Fruit fly (Drosophila melanogaster): ENCODE measurements around the gene CG9806.
A peak's percentile ranks its signal among the peaks of the same experiment; 100 is the strongest.

The CG9806 gene

DNA sequence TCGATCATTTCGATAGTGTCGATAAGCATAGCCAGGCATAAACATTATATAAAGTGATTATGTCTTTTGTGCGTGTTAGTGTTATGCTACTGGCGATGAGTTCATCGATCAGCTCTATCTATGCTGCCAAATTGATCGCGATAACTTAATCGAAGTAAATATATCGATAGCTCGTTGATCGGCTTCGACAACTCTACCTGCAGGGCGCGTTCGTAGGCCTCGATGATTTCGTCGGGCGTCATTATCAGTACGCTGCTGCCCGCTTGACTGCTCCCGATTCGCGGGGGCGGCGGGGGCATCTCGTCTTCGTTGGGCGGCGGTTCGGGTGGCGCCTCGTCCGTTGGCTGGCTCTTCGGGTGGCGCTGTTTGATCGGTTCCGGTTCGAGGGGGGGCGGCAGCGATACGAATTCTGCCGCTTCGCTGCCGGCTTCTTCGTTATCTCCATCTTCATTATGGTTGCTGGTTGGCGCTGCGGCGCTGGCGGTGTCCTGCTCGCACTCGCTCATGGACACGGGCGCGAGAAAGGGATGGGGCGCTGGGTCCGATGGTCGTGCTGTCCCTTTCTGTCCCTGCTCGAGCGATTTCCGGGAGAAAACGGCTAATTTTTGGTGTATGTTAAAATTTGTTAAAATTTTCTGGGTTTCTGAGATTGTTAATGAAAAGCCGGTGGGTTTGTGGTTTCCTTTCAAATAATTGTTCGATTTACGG lies 24.7 kb downstream of the CG9806 start, which contains the start of gene CG1628 (continued):
- TF ChIP-seq HLH3B (GFP tag; IDR thresholded peaks at IDR 0.05) (0 out of 2 replicates have a peak, but pooled peaks have one; percentile 42), CG12104 (GFP tag; optimal IDR thresholded peaks at IDR 0.05) (no peak), corto (GFP tag; optimal IDR thresholded peaks at IDR 0.05) (no peak), lola (GFP tag; optimal IDR thresholded peaks at IDR 0.05) (peak in 1 of 3 experiments; percentile 13), CG14860 (GFP tag; IDR thresholded peaks at IDR 0.05; ENCODE audit: partially characterized antibody) (0 out of 3 replicates have a peak, but pooled peaks have one; percentile 15), CG11456 (GFP tag; IDR thresholded peaks at IDR 0.05) (0 out of 3 replicates have a peak, but pooled peaks have one; percentile 47), CG4404 (GFP tag; IDR thresholded peaks at IDR 0.05) (no peak), gce (GFP tag; IDR thresholded peaks at IDR 0.05) (0 out of 3 replicates have a peak, but pooled peaks have one; percentile 43), CG12236 (GFP tag; optimal IDR thresholded peaks at IDR 0.05) (no peak), Ssrp (tag; optimal IDR thresholded peaks at IDR 0.05) (peak; percentile 1), D19B (GFP tag; optimal IDR thresholded peaks at IDR 0.05) (no peak), onecut (GFP tag; IDR thresholded peaks at IDR 0.05) (peak; percentile 33), phol (tag; optimal IDR thresholded peaks at IDR 0.05) (peak; percentile 56), E2f1 (GFP tag; IDR thresholded peaks at IDR 0.05) (peak; percentile 33; the same call in 1 of the 2 replicates), gt (GFP tag; IDR thresholded peaks at IDR 0.05) (no peak), seq (GFP tag; IDR thresholded peaks at IDR 0.05) (0 out of 2 replicates have a peak, but pooled peaks have one; percentile 20), Atf6 (GFP tag; IDR thresholded peaks at IDR 0.05) (0 out of 2 replicates have a peak, but pooled peaks have one; percentile 48), sqz (GFP tag; optimal IDR thresholded peaks at IDR 0.05) (no peak), bcd (GFP tag; optimal IDR thresholded peaks at IDR 0.05) (peak; percentile 46), HmgZ (tag; optimal IDR thresholded peaks at IDR 0.05) (peak; percentile 59), br (optimal IDR thresholded peaks at IDR 0.05) (no peak), nerfin-2 (GFP tag; IDR thresholded peaks at IDR 0.05; ENCODE audit: partially characterized antibody) (peak; percentile 39), tio (GFP tag; optimal IDR thresholded peaks at IDR 0.05) (no peak), mirr (GFP tag; optimal IDR thresholded peaks at IDR 0.05) (peak; percentile 38), yki (optimal IDR thresholded peaks at IDR 0.05) (no peak), CG12219 (GFP tag; optimal IDR thresholded peaks at IDR 0.05) (peak; percentile 22), pzg (GFP tag; optimal IDR thresholded peaks at IDR 0.05) (peak; percentile 16), pan (optimal IDR thresholded peaks at IDR 0.05) (no peak), pan (GFP tag; optimal IDR thresholded peaks at IDR 0.05 in 1 of 2, IDR thresholded peaks at IDR 0.05 in 1 of 2) (peak in 1 of 2 experiments; percentile 53), Chrac-16 (GFP tag; optimal IDR thresholded peaks at IDR 0.05) (no peak), CG8290 (GFP tag; optimal IDR thresholded peaks at IDR 0.05) (peak; percentile 82), CG8290 (tag; optimal IDR thresholded peaks at IDR 0.05) (peak; percentile 64 to 85), so (GFP tag; IDR thresholded peaks at IDR 0.05) (0 out of 3 replicates have a peak, but pooled peaks have one; percentile 45), CG17328 (GFP tag; IDR thresholded peaks at IDR 0.05) (0 out of 2 replicates have a peak, but pooled peaks have one; percentile 29), NfI (GFP tag; optimal IDR thresholded peaks at IDR 0.05) (no peak), CG8944 (GFP tag; optimal IDR thresholded peaks at IDR 0.05) (no peak), dmrt11E (tag; optimal IDR thresholded peaks at IDR 0.05) (no peak), NK7.1 (GFP tag; optimal IDR thresholded peaks at IDR 0.05) (no peak), caup (GFP tag; optimal IDR thresholded peaks at IDR 0.05; ENCODE audit: severe bottlenecking) (peak; percentile 57), eyg (GFP tag; optimal IDR thresholded peaks at IDR 0.05) (no peak), lab (GFP tag; optimal IDR thresholded peaks at IDR 0.05) (peak; percentile 59), wdn (GFP tag; IDR thresholded peaks at IDR 0.05) (peak; percentile 32; the same call in 1 of the 2 replicates), gsb-n (tag; optimal IDR thresholded peaks at IDR 0.05) (peak; percentile 58), ase (GFP tag; IDR thresholded peaks at IDR 0.05) (no peak), Hand (GFP tag; optimal IDR thresholded peaks at IDR 0.05) (no peak), zfh1 (GFP tag; IDR thresholded peaks at IDR 0.05) (no peak), Dbx (GFP tag; IDR thresholded peaks at IDR 0.05) (peak; percentile 58; the same call in 2 of the 3 replicates), CG31388 (GFP tag; optimal IDR thresholded peaks at IDR 0.05) (no peak), sim (GFP tag; IDR thresholded peaks at IDR 0.05) (no peak), CG6683 (GFP tag; optimal IDR thresholded peaks at IDR 0.05) (no peak)
